Worm (Caenorhabditis elegans) whole organism, L2 larva: ENCODE data around the gene tra-4.

Experiments
- R02D3.7 ChIP-seq: fragments of 150-350 bp; optimal IDR thresholded peaks from 2 replicates; lab custom pipeline; 2014; ENCODE audit warnings: missing biosample characterization, missing genetic modification characterization
- ama-1 ChIP-seq: fragments of 150-350 bp; optimal IDR thresholded peaks from 2 replicates; lab custom pipeline; 2018; ENCODE audit warnings: inconsistent platforms
- ceh-82 ChIP-seq: fragments of 150-350 bp; optimal IDR thresholded peaks from 2 replicates; lab custom pipeline; 2014; ENCODE audit warnings: missing biosample characterization, missing genetic modification characterization
- dmd-4 ChIP-seq: sonication (generic microtip); optimal IDR thresholded peaks from 2 replicates; lab custom pipeline; 2017; ENCODE audit warnings: missing biosample characterization, missing genetic modification characterization
- egl-27 ChIP-seq: sonication (generic microtip); optimal IDR thresholded peaks from 3 replicates; lab custom pipeline; 2017; ENCODE audit warnings: missing biosample characterization, missing genetic modification reagents, missing genetic modification characterization
- fos-1 ChIP-seq: fragments of 150-350 bp; optimal IDR thresholded peaks from 2 replicates; lab custom pipeline; 2014; ENCODE audit warnings: missing biosample characterization, missing genetic modification characterization
- lin-39 ChIP-seq: fragments of 150-350 bp; optimal IDR thresholded peaks from 2 replicates; lab custom pipeline; 2014; ENCODE audit warnings: missing biosample characterization, missing genetic modification reagents, missing genetic modification characterization
- lsy-2 ChIP-seq, 2 experiments: fragments of 150-350 bp in 1 of 2; sonication (generic microtip) in 1 of 2; optimal IDR thresholded peaks; 2 replicates each; lab custom pipeline; 2014 to 2017; ENCODE audit warnings: missing biosample characterization in 2 of 2, missing genetic modification characterization in 2 of 2
- nhr-25 ChIP-seq: fragments of 150-350 bp; sonication (generic microtip); optimal IDR thresholded peaks from 3 replicates; lab custom pipeline; 2014; ENCODE audit warnings: missing biosample characterization, missing genetic modification characterization
- snpc-4 ChIP-seq: fragments of 150-350 bp; optimal IDR thresholded peaks from 2 replicates; lab custom pipeline; 2014; ENCODE audit warnings: missing biosample characterization, missing genetic modification characterization
- unc-39 ChIP-seq: fragments of 150-350 bp; optimal IDR thresholded peaks from 2 replicates; lab custom pipeline; 2014; ENCODE audit warnings: missing biosample characterization, missing genetic modification characterization
- unc-62 ChIP-seq: fragments of 150-350 bp; optimal IDR thresholded peaks from 2 replicates; lab custom pipeline; 2014; ENCODE audit warnings: missing biosample characterization, missing genetic modification reagents, missing genetic modification characterization
- ztf-4 ChIP-seq: fragments of 150-350 bp; optimal IDR thresholded peaks from 2 replicates; lab custom pipeline; 2014; ENCODE audit warnings: missing biosample characterization, missing genetic modification characterization

ce11 chrX:2858380-2858779 lies 977 bp upstream of the tra-4 start:
- no peak for TF ChIP-seq fos-1 (tag; lab: Kevin White, UChicago)
- TF ChIP-seq ceh-82 (tag; lab: Kevin White, UChicago): no peak
- no peak for TF ChIP-seq unc-62 (GFP tag; lab: Kevin White, UChicago)
- TF ChIP-seq dmd-4: no peak
- no peak for TF ChIP-seq snpc-4 (tag; lab: Kevin White, UChicago)
- no peak for TF ChIP-seq egl-27 (tag; lab: Kevin White, UChicago)
- TF ChIP-seq unc-39 (tag; lab: Kevin White, UChicago): no peak
- TF ChIP-seq nhr-25: peak; percentile 89
- TF ChIP-seq lin-39 (tag; lab: Kevin White, UChicago): no peak
- no peak for TF ChIP-seq ztf-4
- TF ChIP-seq ama-1: no peak
- TF ChIP-seq R02D3.7 (tag; lab: Kevin White, UChicago): no peak
- peak in 1 of 2 experiments; percentile 14 for TF ChIP-seq lsy-2 (tag; optimal IDR thresholded peaks at IDR 0.05; lab: Kevin White, UChicago)
